Fruit fly (Drosophila melanogaster) whole organism, embryonic: ENCODE data around the gene shv.

ENCODE experiments used
- CG12071 ChIP-seq: fragments of 200-800 bp; sonication (Bioruptor generic); optimal IDR thresholded peaks from 3 replicates; lab custom pipeline; 2018; ENCODE audit warnings: missing biosample characterization, mild to moderate bottlenecking, missing genetic modification characterization
- CG13624 ChIP-seq: fragments of 200-800 bp; sonication (Bioruptor generic); optimal IDR thresholded peaks from 2 replicates; lab custom pipeline; 2016; ENCODE audit warnings: missing biosample characterization, missing genetic modification characterization
- CG13775 ChIP-seq: fragments of 200-800 bp; sonication (Bioruptor generic); optimal IDR thresholded peaks from 3 replicates; lab custom pipeline; 2017; ENCODE audit warnings: missing biosample characterization, mild to moderate bottlenecking, missing genetic modification characterization
- CG14965 ChIP-seq: fragments of 200-800 bp; sonication (Bioruptor generic); optimal IDR thresholded peaks from 2 replicates; lab custom pipeline; 2016; ENCODE audit warnings: missing biosample characterization, missing genetic modification characterization, borderline replicate concordance
- CG17328 ChIP-seq: fragments of 200-800 bp; sonication (Bioruptor generic); IDR thresholded peaks from 2 replicates; pipeline ENCODE4 v1.3.6; 2022; ENCODE audit warnings: missing biosample characterization, missing genetic modification characterization
- CG17612 ChIP-seq: fragments of 200-800 bp; sonication (Bioruptor generic); IDR thresholded peaks from 2 replicates; pipeline ENCODE4 v1.3.6; 2022; ENCODE audit warnings: missing biosample characterization, missing genetic modification characterization
- CG34422 ChIP-seq: fragments of 200-800 bp; sonication (Bioruptor generic); IDR thresholded peaks from 3 replicates; pipeline ENCODE4 v1.3.6; 2022; ENCODE audit warnings: missing biosample characterization, missing genetic modification characterization
- CG4328 ChIP-seq: fragments of 200-800 bp; sonication (Bioruptor generic); optimal IDR thresholded peaks from 3 replicates; lab custom pipeline; 2017; ENCODE audit warnings: missing biosample characterization, missing genetic modification reagents, missing genetic modification characterization
- CG4707 ChIP-seq: fragments of 200-800 bp; sonication (Bioruptor generic); optimal IDR thresholded peaks from 2 replicates; lab custom pipeline; 2018; ENCODE audit warnings: missing biosample characterization, mild to moderate bottlenecking, missing genetic modification characterization, moderate library complexity
- CG8944 ChIP-seq: fragments of 200-800 bp; sonication (Bioruptor generic); optimal IDR thresholded peaks from 3 replicates; lab custom pipeline; 2016; ENCODE audit warnings: missing biosample characterization, missing genetic modification characterization
- CHES-1-like ChIP-seq: fragments of 200-800 bp; sonication (Bioruptor generic); optimal IDR thresholded peaks from 2 replicates; lab custom pipeline; 2016; ENCODE audit warnings: missing biosample characterization, missing genetic modification characterization
- CrebB ChIP-seq: fragments of 200-800 bp; sonication (Bioruptor generic); optimal IDR thresholded peaks from 3 replicates; lab custom pipeline; 2018; ENCODE audit warnings: missing biosample characterization, mild to moderate bottlenecking, missing genetic modification characterization
- Deaf1 ChIP-seq: fragments of 200-800 bp; optimal IDR thresholded peaks from 3 replicates; lab custom pipeline; 2019; ENCODE audit warnings: missing biosample characterization, mild to moderate bottlenecking, missing genetic modification characterization, moderate library complexity
- Dek ChIP-seq: fragments of 200-800 bp; sonication (Bioruptor generic); optimal IDR thresholded peaks from 3 replicates; lab custom pipeline; 2019; ENCODE audit warnings: missing biosample characterization, mild to moderate bottlenecking, missing genetic modification characterization, moderate library complexity
- Dip2 ChIP-seq: fragments of 200-800 bp; sonication (Bioruptor generic); IDR thresholded peaks from 2 replicates; pipeline ENCODE4 v1.3.6; 2022; ENCODE audit warnings: missing biosample characterization, missing genetic modification characterization
- Dip3 ChIP-seq: fragments of 200-800 bp; sonication (Bioruptor generic); optimal IDR thresholded peaks from 3 replicates; lab custom pipeline; 2016; ENCODE audit warnings: missing biosample characterization, missing genetic modification characterization
- E2f1 ChIP-seq: fragments of 200-800 bp; sonication (Bioruptor generic); IDR thresholded peaks from 2 replicates; pipeline ENCODE4 v1.3.6; 2022; ENCODE audit warnings: missing biosample characterization, missing genetic modification characterization
- HmgD ChIP-seq: fragments of 200-800 bp; sonication (Bioruptor generic); optimal IDR thresholded peaks from 3 replicates; lab custom pipeline; 2016; ENCODE audit warnings: missing biosample characterization, missing genetic modification characterization
- Hmr ChIP-seq: fragments of 200-800 bp; sonication (Bioruptor generic); optimal IDR thresholded peaks from 3 replicates; lab custom pipeline; 2017; ENCODE audit warnings: mild to moderate bottlenecking, missing biosample characterization, missing genetic modification reagents, missing genetic modification characterization
- Lhr ChIP-seq: fragments of 200-800 bp; sonication (Bioruptor generic); optimal IDR thresholded peaks from 3 replicates; lab custom pipeline; 2017; ENCODE audit warnings: mild to moderate bottlenecking, missing biosample characterization, missing genetic modification reagents, missing genetic modification characterization
- Meics ChIP-seq: fragments of 200-800 bp; sonication (Bioruptor generic); optimal IDR thresholded peaks from 2 replicates; lab custom pipeline; 2017; ENCODE audit warnings: missing biosample characterization, mild to moderate bottlenecking, missing genetic modification characterization
- Nf-YC ChIP-seq: fragments of 200-800 bp; optimal IDR thresholded peaks from 3 replicates; lab custom pipeline; 2019; ENCODE audit warnings: missing biosample characterization, mild to moderate bottlenecking, missing genetic modification characterization, moderate library complexity
- Rx ChIP-seq: fragments of 200-800 bp; sonication (Bioruptor generic); IDR thresholded peaks from 2 replicates; pipeline ENCODE4 v1.3.6; 2022; ENCODE audit warnings: missing biosample characterization, missing genetic modification characterization
- Six4 ChIP-seq: fragments of 200-800 bp; sonication (Bioruptor generic); optimal IDR thresholded peaks from 2 replicates; lab custom pipeline; 2016; ENCODE audit warnings: missing biosample characterization, missing genetic modification characterization
- Xbp1 ChIP-seq: fragments of 200-800 bp; sonication (Bioruptor generic); optimal IDR thresholded peaks from 3 replicates; lab custom pipeline; 2016; ENCODE audit warnings: missing biosample characterization, mild to moderate bottlenecking, missing genetic modification characterization
- YL-1 ChIP-seq: fragments of 200-800 bp; sonication (Bioruptor generic); optimal IDR thresholded peaks from 3 replicates; lab custom pipeline; 2017; ENCODE audit warnings: missing biosample characterization, mild to moderate bottlenecking, missing genetic modification characterization
- abd-A ChIP-seq: fragments of 200-800 bp; sonication (Bioruptor generic); optimal IDR thresholded peaks from 3 replicates; lab custom pipeline; 2019; ENCODE audit warnings: missing biosample characterization, mild to moderate bottlenecking, missing genetic modification characterization, moderate library complexity
- bab2 ChIP-seq: fragments of 200-800 bp; sonication (Bioruptor generic); optimal IDR thresholded peaks from 2 replicates; lab custom pipeline; 2016; ENCODE audit warnings: missing biosample characterization, missing genetic modification characterization
- cas ChIP-seq: fragments of 200-800 bp; sonication (Bioruptor generic); IDR thresholded peaks from 2 replicates; pipeline ENCODE4 v1.3.6; 2022; ENCODE audit warnings: missing biosample characterization, missing genetic modification characterization
- corto ChIP-seq: fragments of 200-800 bp; sonication (Bioruptor generic); optimal IDR thresholded peaks from 2 replicates; lab custom pipeline; 2016; ENCODE audit warnings: missing biosample characterization, mild to moderate bottlenecking, missing genetic modification characterization, moderate library complexity
- dpn ChIP-seq, 2 experiments: fragments of 200-800 bp; sonication (Bioruptor generic); optimal IDR thresholded peaks; 3 replicates each; lab custom pipeline; 2016; ENCODE audit warnings: missing biosample characterization in 2 of 2, missing genetic modification characterization in 2 of 2
- eve ChIP-seq, 2 experiments: fragments of >200 bp; optimal IDR thresholded peaks; 2 replicates each; lab custom pipeline; 2017; ENCODE audit warnings: missing biosample characterization in 2 of 2, missing genetic modification characterization in 2 of 2
- gem ChIP-seq: fragments of 200-800 bp; sonication (Bioruptor generic); optimal IDR thresholded peaks from 2 replicates; lab custom pipeline; 2019; ENCODE audit warnings: missing biosample characterization, mild to moderate bottlenecking, missing genetic modification characterization, moderate library complexity
- gsb ChIP-seq: fragments of 200-800 bp; sonication (Bioruptor generic); IDR thresholded peaks from 2 replicates; pipeline ENCODE4 v1.3.6; 2022; ENCODE audit warnings: missing biosample characterization, missing genetic modification characterization
- hb ChIP-seq: fragments of 200-800 bp; sonication (Bioruptor generic); IDR thresholded peaks from 3 replicates; pipeline ENCODE4 v1.3.6; 2022; ENCODE audit warnings: missing biosample characterization, missing genetic modification characterization; ENCODE audit not compliant: partially characterized antibody
- hbn ChIP-seq: fragments of 200-800 bp; sonication (Bioruptor generic); IDR thresholded peaks from 2 replicates; pipeline ENCODE4 v1.3.6; 2022; ENCODE audit warnings: missing biosample characterization, missing genetic modification characterization; ENCODE audit not compliant: partially characterized antibody
- inv ChIP-seq: fragments of 200-800 bp; sonication (Bioruptor generic); IDR thresholded peaks from 2 replicates; pipeline ENCODE4 v1.3.6; 2022; ENCODE audit warnings: missing biosample characterization, missing genetic modification characterization; ENCODE audit not compliant: partially characterized antibody
- nerfin-1 ChIP-seq: fragments of 200-800 bp; sonication (Bioruptor generic); optimal IDR thresholded peaks from 3 replicates; lab custom pipeline; 2019; ENCODE audit warnings: missing biosample characterization, mild to moderate bottlenecking, missing genetic modification characterization, moderate library complexity
- nom ChIP-seq: fragments of 200-800 bp; sonication (Bioruptor generic); optimal IDR thresholded peaks from 2 replicates; lab custom pipeline; 2017; ENCODE audit warnings: missing biosample characterization, missing genetic modification characterization, mild to moderate bottlenecking, moderate library complexity, missing genetic modification reagents
- onecut ChIP-seq: fragments of 200-800 bp; sonication (Bioruptor generic); IDR thresholded peaks from 2 replicates; pipeline ENCODE4 v1.3.6; 2022; ENCODE audit warnings: missing biosample characterization, missing genetic modification characterization
- p53 ChIP-seq: fragments of 200-800 bp; sonication (Bioruptor generic); optimal IDR thresholded peaks from 2 replicates; lab custom pipeline; 2016; ENCODE audit warnings: missing biosample characterization, missing genetic modification characterization
- phol ChIP-seq: fragments of 200-800 bp; sonication (Bioruptor generic); optimal IDR thresholded peaks from 3 replicates; lab custom pipeline; 2018; ENCODE audit warnings: missing biosample characterization, mild to moderate bottlenecking, missing genetic modification characterization, moderate library complexity
- pros ChIP-seq: fragments of 200-800 bp; sonication (Bioruptor generic); optimal IDR thresholded peaks from 3 replicates; lab custom pipeline; 2019; ENCODE audit warnings: missing biosample characterization, mild to moderate bottlenecking, missing genetic modification characterization, moderate library complexity
- sens-2 ChIP-seq: fragments of 200-800 bp; sonication (Bioruptor generic); IDR thresholded peaks from 2 replicates; pipeline ENCODE4 v1.3.6; 2022; ENCODE audit warnings: missing biosample characterization, missing genetic modification characterization
- sna ChIP-seq: fragments of 200-800 bp; sonication (Bioruptor generic); IDR thresholded peaks from 2 replicates; pipeline ENCODE4 v1.3.6; 2022; ENCODE audit warnings: missing biosample characterization, missing genetic modification characterization; ENCODE audit not compliant: partially characterized antibody
- so ChIP-seq: fragments of 200-800 bp; sonication (Bioruptor generic); IDR thresholded peaks from 3 replicates; pipeline ENCODE4 v1.3.6; 2022; ENCODE audit warnings: missing biosample characterization, missing genetic modification characterization
- stwl ChIP-seq: fragments of 200-800 bp; sonication (Bioruptor generic); optimal IDR thresholded peaks from 3 replicates; lab custom pipeline; 2018; ENCODE audit warnings: missing biosample characterization, mild to moderate bottlenecking, missing genetic modification characterization, moderate library complexity
- tna ChIP-seq: fragments of 200-800 bp; sonication (Bioruptor generic); IDR thresholded peaks from 2 replicates; pipeline ENCODE4 v1.3.6; 2022; ENCODE audit warnings: missing biosample characterization, missing genetic modification characterization; ENCODE audit not compliant: partially characterized antibody
- zen ChIP-seq: fragments of 200-800 bp; sonication (Bioruptor generic); optimal IDR thresholded peaks from 3 replicates; lab custom pipeline; 2018; ENCODE audit warnings: missing biosample characterization, mild to moderate bottlenecking, missing genetic modification characterization, moderate library complexity

Gene shv

dm6 chr2L:496841-497240, 43.9 kb downstream of the shv start:
- no peak for TF ChIP-seq abd-A (tag; lab: Kevin White, UChicago)
- TF ChIP-seq inv = no peak
- TF ChIP-seq hbn (GFP tag; lab: Robert Waterston, UW) = no peak
- TF ChIP-seq corto = no peak
- TF ChIP-seq Nf-YC = no peak
- no peak for TF ChIP-seq p53 (GFP tag; lab: Kevin White, UChicago)
- no peak for TF ChIP-seq gem (tag; lab: Kevin White, UChicago)
- no peak for TF ChIP-seq Lhr (GFP tag; lab: Kevin White, UChicago)
- no peak for TF ChIP-seq bab2

- TF ChIP-seq Meics (GFP tag; lab: Kevin White, UChicago) (no peak), CG4328 (no peak), CG13624 (GFP tag; lab: Kevin White, UChicago) (no peak), HmgD (GFP tag; lab: Kevin White, UChicago) (no peak), CG17612 (GFP tag; lab: Robert Waterston, UW) (no peak), pros (GFP tag; lab: Kevin White, UChicago) (no peak), CG13775 (GFP tag; lab: Kevin White, UChicago) (no peak), nom (GFP tag; lab: Kevin White, UChicago) (no peak), E2f1 (GFP tag; lab: Robert Waterston, UW) (no peak), CG17328 (no peak), eve (GFP tag; optimal IDR thresholded peaks at IDR 0.05; lab: Kevin White, UChicago) (peak in 1 of 2 experiments; percentile 38), Six4 (GFP tag; lab: Kevin White, UChicago) (no peak), CrebB (tag; lab: Kevin White, UChicago) (no peak), Dip3 (no peak), dpn (GFP tag; optimal IDR thresholded peaks at IDR 0.05; lab: Kevin White, UChicago) (peak in 1 of 2 experiments; percentile 9), so (no peak), CHES-1-like (GFP tag; lab: Kevin White, UChicago) (no peak), CG14965 (no peak), phol (no peak), onecut (GFP tag; lab: Robert Waterston, UW) (no peak), Hmr (GFP tag; lab: Kevin White, UChicago) (no peak), stwl (peak; percentile 68), CG8944 (GFP tag; lab: Kevin White, UChicago) (no peak), hb (GFP tag; lab: Robert Waterston, UW) (no peak), sens-2 (GFP tag; lab: Robert Waterston, UW) (no peak), nerfin-1 (tag; lab: Kevin White, UChicago) (no peak), Dip2 (no peak), Deaf1 (no peak), cas (GFP tag; lab: Robert Waterston, UW) (no peak), Xbp1 (GFP tag; lab: Kevin White, UChicago) (no peak), zen (no peak), sna (GFP tag; lab: Robert Waterston, UW) (no peak), CG4707 (GFP tag; lab: Kevin White, UChicago) (no peak), CG12071 (no peak), Rx (GFP tag; lab: Robert Waterston, UW) (no peak), gsb (GFP tag; lab: Robert Waterston, UW) (no peak), tna (GFP tag; lab: Robert Waterston, UW) (no peak), CG34422 (GFP tag; lab: Robert Waterston, UW) (no peak), YL-1 (GFP tag; lab: Kevin White, UChicago) (no peak), Dek (tag; lab: Kevin White, UChicago) (no peak)
Measured at dm6 chr2L:497657-498473, 45.0 kb downstream of the shv start.
